Fruit fly (Drosophila melanogaster): ENCODE data around the gene CG17350.

- TF ChIP-seq CG15479 (GFP tag; optimal IDR thresholded peaks at IDR 0.05) (no peak), CG7963 (GFP tag; IDR thresholded peaks at IDR 0.05; ENCODE audit: partially characterized antibody) (no peak), CG4820 (GFP tag; optimal IDR thresholded peaks at IDR 0.05) (no peak), ATbp (GFP tag; optimal IDR thresholded peaks at IDR 0.05) (no peak), E2f1 (GFP tag; IDR thresholded peaks at IDR 0.05) (no peak), CG10979 (tag; optimal IDR thresholded peaks at IDR 0.05) (no peak), gem (tag; optimal IDR thresholded peaks at IDR 0.05) (peak; percentile 8), Nf-YC (tag; optimal IDR thresholded peaks at IDR 0.05) (no peak), CG17186 (GFP tag; optimal IDR thresholded peaks at IDR 0.05) (no peak)
Observed at dm6 chr2L:19380630-19381029, at the start of gene CG17350.
